Worm (Caenorhabditis elegans): ENCODE results near the gene srd-10.

- no peak for TF ChIP-seq egl-5 (tag; optimal IDR thresholded peaks at IDR 0.05)
- TF ChIP-seq fos-1 (tag; optimal IDR thresholded peaks at IDR 0.05) = no peak
- TF ChIP-seq egl-27 (tag; optimal IDR thresholded peaks at IDR 0.05) = no peak
- no peak for TF ChIP-seq mdl-1 (tag; optimal IDR thresholded peaks at IDR 0.05)
- TF ChIP-seq snpc-4 (tag; optimal IDR thresholded peaks at IDR 0.05) = no peak
These were observed 8.1 kb downstream of the srd-10 start, which contains the start of gene sru-12 for ce11 chrIV:13582909-13583308.
